Worm (Caenorhabditis elegans): Measurements from ENCODE around the gene esyt-2.

The esyt-2 gene

ce11 chrIII:6176172-6176571 is 54.6 kb downstream of the esyt-2 start:
- TF ChIP-seq lin-32 (GFP tag; optimal IDR thresholded peaks at IDR 0.05) (no peak), nhr-2 (tag; optimal IDR thresholded peaks at IDR 0.05) (no peak), ceh-43 (GFP tag; optimal IDR thresholded peaks at IDR 0.05) (no peak), unc-39 (tag; optimal IDR thresholded peaks at IDR 0.05) (no peak), ham-2 (GFP tag; optimal IDR thresholded peaks at IDR 0.05) (no peak), cnd-1 (tag; optimal IDR thresholded peaks at IDR 0.05) (no peak)
